Fruit fly (Drosophila melanogaster): ENCODE measurements around the gene CG14826.

CG14826 gene

dm6 chr3L:7241217-7241859 lies 7.0 kb downstream of the CG14826 start, which contains the start of the genes RpL18 and Neos (continued):
- TF ChIP-seq Mrtf (GFP tag; IDR thresholded peaks at IDR 0.05) (no peak), Dip3 (GFP tag; optimal IDR thresholded peaks at IDR 0.05) (peak; percentile 42), lilli (GFP tag; optimal IDR thresholded peaks at IDR 0.05) (peak; percentile 77), gem (tag; optimal IDR thresholded peaks at IDR 0.05) (peak; percentile 72), TFAM (GFP tag; optimal IDR thresholded peaks at IDR 0.05) (no peak), CG7963 (GFP tag; IDR thresholded peaks at IDR 0.05; ENCODE audit: partially characterized antibody) (no peak), nerfin-2 (GFP tag; IDR thresholded peaks at IDR 0.05; ENCODE audit: partially characterized antibody) (no peak), CG12942 (GFP tag; optimal IDR thresholded peaks at IDR 0.05) (peak; percentile 11), gro (GFP tag; optimal IDR thresholded peaks at IDR 0.05) (peak; percentile 82), Gug (GFP tag; IDR thresholded peaks at IDR 0.05) (0 out of 4 replicates have a peak, but pooled peaks have one; percentile 26), ERR (GFP tag; optimal IDR thresholded peaks at IDR 0.05) (no peak), CG3838 (GFP tag; optimal IDR thresholded peaks at IDR 0.05) (peak; percentile 61), tna (GFP tag; IDR thresholded peaks at IDR 0.05; ENCODE audit: partially characterized antibody) (no peak), danr (GFP tag; IDR thresholded peaks at IDR 0.05) (no peak), hth (optimal IDR thresholded peaks at IDR 0.05) (no peak), Hr3 (GFP tag; optimal IDR thresholded peaks at IDR 0.05) (peak; percentile 58), tup (GFP tag; optimal IDR thresholded peaks at IDR 0.05) (no peak), gcm2 (GFP tag; optimal IDR thresholded peaks at IDR 0.05) (peak; percentile 66), CG15601 (tag; optimal IDR thresholded peaks at IDR 0.05) (peak; percentile 80), ab (GFP tag; optimal IDR thresholded peaks at IDR 0.05) (no peak), wor (GFP tag; IDR thresholded peaks at IDR 0.05) (no peak), D (optimal IDR thresholded peaks at IDR 0.05) (no peak), D (GFP tag; optimal IDR thresholded peaks at IDR 0.05) (peak; percentile 41), phol (tag; optimal IDR thresholded peaks at IDR 0.05) (peak; percentile 67), shn (GFP tag; optimal IDR thresholded peaks at IDR 0.05) (peak; percentile 73), pum (GFP tag; optimal IDR thresholded peaks at IDR 0.05) (peak; percentile 43), Hmr (GFP tag; optimal IDR thresholded peaks at IDR 0.05) (peak; percentile 90), tx (GFP tag; optimal IDR thresholded peaks at IDR 0.05) (peak; percentile 20), Nf-YB (GFP tag; optimal IDR thresholded peaks at IDR 0.05) (peak; percentile 63), dimm (GFP tag; IDR thresholded peaks at IDR 0.05) (no peak), CG8478 (optimal IDR thresholded peaks at IDR 0.05) (no peak), CG2120 (GFP tag; optimal IDR thresholded peaks at IDR 0.05) (peak; percentile 82), Elba2 (GFP tag; optimal IDR thresholded peaks at IDR 0.05) (peak; percentile 14), CG4707 (GFP tag; optimal IDR thresholded peaks at IDR 0.05) (peak; percentile 74), CkIIα-i1 (GFP tag; IDR thresholded peaks at IDR 0.05) (no peak), CTCF (GFP tag; optimal IDR thresholded peaks at IDR 0.05) (peak; percentile 6), CG8765 (GFP tag; IDR thresholded peaks at IDR 0.05) (no peak), sna (GFP tag; IDR thresholded peaks at IDR 0.05; ENCODE audit: partially characterized antibody) (no peak), kay (GFP tag; optimal IDR thresholded peaks at IDR 0.05) (peak; percentile 42), HLH54F (GFP tag; optimal IDR thresholded peaks at IDR 0.05) (peak; percentile 64), bowl (GFP tag; IDR thresholded peaks at IDR 0.05) (no peak), CG17802 (tag; optimal IDR thresholded peaks at IDR 0.05) (peak; percentile 37), Bteb2 (GFP tag; optimal IDR thresholded peaks at IDR 0.05) (peak; percentile 48), crc (GFP tag; optimal IDR thresholded peaks at IDR 0.05) (peak; percentile 67), Blimp-1 (GFP tag; optimal IDR thresholded peaks at IDR 0.05) (peak; percentile 46), Six4 (GFP tag; optimal IDR thresholded peaks at IDR 0.05) (no peak), CG1602 (GFP tag; optimal IDR thresholded peaks at IDR 0.05) (peak; percentile 55), pros (GFP tag; optimal IDR thresholded peaks at IDR 0.05) (no peak), tll (GFP tag; optimal IDR thresholded peaks at IDR 0.05) (peak in 1 of 2 experiments; percentile 25), CG6791 (GFP tag; IDR thresholded peaks at IDR 0.05; ENCODE audit: partially characterized antibody) (no peak), CG5953 (GFP tag; IDR thresholded peaks at IDR 0.05) (peak; percentile 58; the same call in 1 of the 2 replicates), CG17385 (GFP tag; optimal IDR thresholded peaks at IDR 0.05) (peak; percentile 79)

All from whole organism, embryonic.